Fruit fly (Drosophila melanogaster): ENCODE data around the gene Kah.

- TF ChIP-seq h (GFP tag; optimal IDR thresholded peaks at IDR 0.05) (peak; percentile 78), jim (GFP tag; optimal IDR thresholded peaks at IDR 0.05) (no peak), CG9705 (GFP tag; optimal IDR thresholded peaks at IDR 0.05) (peak; percentile 51), Vsx2 (GFP tag; optimal IDR thresholded peaks at IDR 0.05; ENCODE audit: partially characterized antibody) (no peak), Myc (optimal IDR thresholded peaks at IDR 0.05) (no peak), CG32264 (GFP tag; optimal IDR thresholded peaks at IDR 0.05) (peak; percentile 27), N (GFP tag; optimal IDR thresholded peaks at IDR 0.05) (no peak), Mio (GFP tag; optimal IDR thresholded peaks at IDR 0.05) (no peak), Dif (GFP tag; optimal IDR thresholded peaks at IDR 0.05; ENCODE audit: partially characterized antibody) (no peak), lola (GFP tag; optimal IDR thresholded peaks at IDR 0.05) (no peak), Hr78 (GFP tag; optimal IDR thresholded peaks at IDR 0.05) (no peak), Hnf4 (GFP tag; optimal IDR thresholded peaks at IDR 0.05) (no peak)
Observed at dm6 chr3L:565964-566627, 23.0 kb downstream of the Kah start.
